Worm (Caenorhabditis elegans) whole organism, L4 larva: ENCODE data around the gene ZK1307.4.

Experiments
- aly-2 ChIP-seq: sonication (generic microtip); optimal IDR thresholded peaks from 2 replicates; lab custom pipeline; 2018; ENCODE audit warnings: missing biosample characterization, missing genetic modification characterization
- ama-1 ChIP-seq: fragments of 150-350 bp; optimal IDR thresholded peaks from 2 replicates; lab custom pipeline; 2014; ENCODE audit warnings: inconsistent platforms, mixed read lengths
- ces-1 ChIP-seq: fragments of 150-350 bp; sonication (generic microtip); optimal IDR thresholded peaks from 4 replicates; lab custom pipeline; 2014; ENCODE audit warnings: missing biosample characterization, missing genetic modification reagents, missing genetic modification characterization
- dmd-6 ChIP-seq: fragments of 200-800 bp; sonication (Bioruptor generic); IDR thresholded peaks from 2 replicates; pipeline ENCODE4 v1.3.6; 2022; ENCODE audit warnings: missing genetic modification reagents, missing genetic modification characterization, missing compliant biosample characterization
- fos-1 ChIP-seq: fragments of 150-350 bp; optimal IDR thresholded peaks from 2 replicates; lab custom pipeline; 2014; ENCODE audit warnings: missing biosample characterization, missing genetic modification characterization
- lin-1 ChIP-seq: fragments of 200-800 bp; sonication (Bioruptor generic); IDR thresholded peaks from 2 replicates; pipeline ENCODE4 v1.3.6; 2022; ENCODE audit warnings: missing genetic modification reagents, missing genetic modification characterization, missing compliant biosample characterization
- lin-13 ChIP-seq: fragments of 150-350 bp; optimal IDR thresholded peaks from 2 replicates; lab custom pipeline; 2014; ENCODE audit warnings: missing biosample characterization, missing genetic modification reagents, missing genetic modification characterization
- lir-3 ChIP-seq: sonication (generic microtip); optimal IDR thresholded peaks from 2 replicates; lab custom pipeline; 2016; ENCODE audit warnings: mild to moderate bottlenecking, missing genetic modification characterization, missing compliant biosample characterization
- lsy-2 ChIP-seq, 2 experiments: fragments of 150-350 bp in 1 of 2; sonication (generic microtip) in 1 of 2; optimal IDR thresholded peaks; 2 replicates each; lab custom pipeline; 2014 to 2017; ENCODE audit warnings: missing biosample characterization in 2 of 2, missing genetic modification characterization in 2 of 2
- madf-9 ChIP-seq: fragments of 200-800 bp; sonication (Bioruptor generic); conservative IDR thresholded peaks from 2 replicates; pipeline ENCODE4 v1.3.6; 2022; ENCODE audit warnings: missing genetic modification reagents, missing genetic modification characterization, missing compliant biosample characterization
- mxl-2 ChIP-seq: fragments of 200-800 bp; sonication (Bioruptor generic); conservative IDR thresholded peaks from 2 replicates; pipeline ENCODE4 v1.3.6; 2022; ENCODE audit warnings: missing genetic modification reagents, missing genetic modification characterization, missing compliant biosample characterization

ce11 chrII:9682044-9682443 is 30.4 kb upstream of the ZK1307.4 start:
- TF ChIP-seq ama-1 (lab: Kevin White, UChicago) = no peak
- no peak for TF ChIP-seq fos-1
- TF ChIP-seq aly-2 (tag; lab: Kevin White, UChicago) = no peak
- TF ChIP-seq lin-13 (GFP tag; lab: Kevin White, UChicago) = no peak
- TF ChIP-seq dmd-6 = no peak
- TF ChIP-seq lir-3 (tag; lab: Kevin White, UChicago) = no peak
- TF ChIP-seq lin-1 = no peak
- no peak for TF ChIP-seq mxl-2 (GFP tag; lab: Robert Waterston, UW)
- TF ChIP-seq lsy-2 (tag; optimal IDR thresholded peaks at IDR 0.05; lab: Kevin White, UChicago) = no peak
- TF ChIP-seq madf-9 (GFP tag; lab: Robert Waterston, UW) = no peak
- TF ChIP-seq ces-1 (GFP tag; lab: Kevin White, UChicago) = no peak
